Worm (Caenorhabditis elegans): Measurements from ENCODE around the gene C53A3.3.
A peak's percentile ranks its signal among the peaks of the same experiment; 100 is the strongest.

The C53A3.3 gene

ce11 chrV:5763787-5764186, 7.5 kb downstream of the C53A3.3 start, which contains the start of gene pgph-3 (continued):
- peak; percentile 96 for TF ChIP-seq sma-9 (GFP tag; optimal IDR thresholded peaks at IDR 0.05)
- TF ChIP-seq sma-9 (tag; optimal IDR thresholded peaks at IDR 0.05): no peak
- no peak for TF ChIP-seq nhr-77 (tag; optimal IDR thresholded peaks at IDR 0.05)
- no peak for TF ChIP-seq unc-62 (GFP tag; optimal IDR thresholded peaks at IDR 0.05)
- TF ChIP-seq nhr-21 (tag; optimal IDR thresholded peaks at IDR 0.05): peak; percentile 45

DNA sequence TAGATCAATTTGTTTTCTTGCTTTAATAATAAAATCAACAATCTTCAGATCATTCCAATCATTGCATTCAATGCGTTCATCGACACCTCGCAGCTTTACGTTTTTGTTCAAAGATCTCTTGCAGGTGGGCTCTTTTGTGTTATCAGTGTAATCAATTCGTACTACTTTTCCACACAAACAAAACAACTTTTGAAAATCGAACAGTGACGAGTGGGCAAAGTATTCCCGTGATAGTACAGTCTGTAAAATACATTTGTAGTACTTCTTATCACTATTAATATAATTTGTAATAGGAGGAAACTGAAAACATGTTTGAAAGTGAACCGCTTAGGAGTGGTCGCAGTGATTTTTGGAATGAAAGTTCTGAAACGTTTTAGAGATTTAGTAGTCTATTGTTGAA, 8.8 kb downstream of the C53A3.3 start, which contains the start of gene pgph-2:
pgph-2 (plus strand) TSS at position 47 of the 400 bp plus-strand sequence.
- peak; percentile 25 for TF ChIP-seq sma-9 (GFP tag; optimal IDR thresholded peaks at IDR 0.05)
- TF ChIP-seq sma-9 (tag; optimal IDR thresholded peaks at IDR 0.05): no peak
- no peak for TF ChIP-seq lin-39 (tag; optimal IDR thresholded peaks at IDR 0.05)
- TF ChIP-seq mab-5 (tag; optimal IDR thresholded peaks at IDR 0.05): no peak
- no peak for TF ChIP-seq fos-1 (tag; optimal IDR thresholded peaks at IDR 0.05)
- TF ChIP-seq crh-2 (tag; optimal IDR thresholded peaks at IDR 0.05): peak; percentile 2

DNA sequence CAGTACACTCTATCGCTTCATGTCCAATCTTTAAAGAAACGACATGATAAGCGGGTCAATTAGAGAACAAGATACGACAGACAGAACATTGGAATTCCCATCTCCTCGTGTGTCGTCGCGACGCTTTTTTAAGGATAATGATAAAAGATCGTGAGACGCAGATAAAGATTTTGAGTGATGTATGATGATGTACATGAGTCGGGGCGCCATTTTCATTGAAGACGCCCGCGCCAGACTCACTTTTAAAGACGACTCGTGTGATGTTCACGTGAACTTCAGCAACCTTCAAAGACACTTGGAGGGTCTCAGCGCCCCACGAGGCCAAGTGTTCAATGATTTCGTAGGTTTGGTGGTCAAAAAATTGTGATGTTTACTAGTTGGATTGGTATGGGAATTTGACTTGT, 12.0 kb downstream of the C53A3.3 start:
- TF ChIP-seq mdl-1 (tag; optimal IDR thresholded peaks at IDR 0.05) (peak; percentile 77 to 78), nhr-12 (tag; optimal IDR thresholded peaks at IDR 0.05) (no peak), gmeb-1 (tag; optimal IDR thresholded peaks at IDR 0.05) (peak; percentile 57), blmp-1 (tag; optimal IDR thresholded peaks at IDR 0.05; ENCODE audit: insufficient read depth) (peak; percentile 81), skn-1 (tag; optimal IDR thresholded peaks at IDR 0.05) (no peak), sem-4 (tag; optimal IDR thresholded peaks at IDR 0.05) (peak; percentile 17), mab-5 (tag; optimal IDR thresholded peaks at IDR 0.05) (peak; percentile 19), sma-3 (GFP tag; optimal IDR thresholded peaks at IDR 0.05) (peak; percentile 94), lsy-2 (tag; optimal IDR thresholded peaks at IDR 0.05) (peak in 1 of 2 experiments; percentile 19), fos-1 (tag; optimal IDR thresholded peaks at IDR 0.05) (peak; percentile 39), Y55F3AM.14 (GFP tag; optimal IDR thresholded peaks at IDR 0.05) (peak; percentile 39), egl-27 (tag; optimal IDR thresholded peaks at IDR 0.05) (peak; percentile 78), nhr-21 (tag; optimal IDR thresholded peaks at IDR 0.05) (peak; percentile 94), unc-55 (GFP tag; optimal IDR thresholded peaks at IDR 0.05) (no peak), ztf-11 (tag; optimal IDR thresholded peaks at IDR 0.05) (no peak), elt-1 (tag; optimal IDR thresholded peaks at IDR 0.05) (no peak), F13H6.1 (tag; optimal IDR thresholded peaks at IDR 0.05) (peak; percentile 90), R02D3.7 (tag; optimal IDR thresholded peaks at IDR 0.05) (no peak), crh-2 (tag; optimal IDR thresholded peaks at IDR 0.05) (peak; percentile 63), nhr-129 (tag; optimal IDR thresholded peaks at IDR 0.05) (peak; percentile 62), nhr-25 (tag; optimal IDR thresholded peaks at IDR 0.05) (peak; percentile 49), sma-9 (GFP tag; optimal IDR thresholded peaks at IDR 0.05) (peak; percentile 92), sma-9 (tag; optimal IDR thresholded peaks at IDR 0.05) (peak; percentile 10)

DNA sequence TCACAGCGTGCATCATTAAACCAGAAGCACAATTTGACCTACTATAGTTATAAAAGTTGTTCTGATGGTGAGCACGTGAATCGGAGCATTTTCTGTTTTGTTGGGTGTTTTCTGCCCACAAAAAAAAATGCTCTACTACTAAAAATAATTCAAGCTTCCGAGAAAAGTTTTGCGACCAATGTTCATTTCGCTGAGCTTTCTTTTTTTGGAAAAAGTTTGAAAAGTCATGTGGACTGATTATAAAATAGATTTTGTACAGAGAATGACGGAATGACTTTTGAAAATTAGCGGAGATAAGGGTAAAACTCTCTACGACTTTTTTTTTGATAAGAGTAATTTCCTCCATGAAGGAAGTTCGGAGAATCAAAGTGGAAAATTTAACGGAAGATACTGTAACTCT, 13.2 kb downstream of the C53A3.3 start:
- TF ChIP-seq nhr-129 (tag; optimal IDR thresholded peaks at IDR 0.05): no peak
- no peak for TF ChIP-seq R02D3.7 (tag; optimal IDR thresholded peaks at IDR 0.05)
- TF ChIP-seq peb-1 (tag; optimal IDR thresholded peaks at IDR 0.05): no peak
- peak; percentile 54 for TF ChIP-seq sma-9 (GFP tag; optimal IDR thresholded peaks at IDR 0.05)
- TF ChIP-seq sma-9 (tag; optimal IDR thresholded peaks at IDR 0.05): no peak
- TF ChIP-seq crh-2 (tag; optimal IDR thresholded peaks at IDR 0.05): peak; percentile 20
- no peak for TF ChIP-seq Y55F3AM.14 (GFP tag; optimal IDR thresholded peaks at IDR 0.05)
- TF ChIP-seq sma-3 (GFP tag; optimal IDR thresholded peaks at IDR 0.05): no peak
- TF ChIP-seq egl-27 (tag; optimal IDR thresholded peaks at IDR 0.05): no peak
- peak; percentile 41 for TF ChIP-seq fos-1 (tag; optimal IDR thresholded peaks at IDR 0.05)
- no peak for TF ChIP-seq ZK546.5 (tag; optimal IDR thresholded peaks at IDR 0.05)
- no peak for TF ChIP-seq elt-1 (tag; optimal IDR thresholded peaks at IDR 0.05)

- TF ChIP-seq elt-1 (tag; optimal IDR thresholded peaks at IDR 0.05) (no peak), nhr-237 (tag; optimal IDR thresholded peaks at IDR 0.05) (no peak), unc-55 (GFP tag; optimal IDR thresholded peaks at IDR 0.05) (no peak), zag-1 (tag; optimal IDR thresholded peaks at IDR 0.05) (no peak), peb-1 (tag; optimal IDR thresholded peaks at IDR 0.05) (no peak), sma-3 (GFP tag; optimal IDR thresholded peaks at IDR 0.05) (no peak), Y55F3AM.14 (GFP tag; optimal IDR thresholded peaks at IDR 0.05) (no peak), blmp-1 (tag; optimal IDR thresholded peaks at IDR 0.05; ENCODE audit: insufficient read depth) (no peak), dmd-4 (tag; optimal IDR thresholded peaks at IDR 0.05) (no peak), ztf-1 (GFP tag; conservative IDR thresholded peaks at IDR 0.05) (no peak), mab-5 (tag; optimal IDR thresholded peaks at IDR 0.05) (no peak), nhr-23 (tag; optimal IDR thresholded peaks at IDR 0.05) (no peak)
These were observed 13.7 kb downstream of the C53A3.3 start for ce11 chrV:5769999-5770398.

Data from whole organism, L2 larva.